Worm (Caenorhabditis elegans): ENCODE results near the gene lin-39.

ce11 chrIII:7555360-7555759, 18.9 kb upstream of the lin-39 start, which contains the start of gene ceh-13:
- TF ChIP-seq nhr-77 (tag; optimal IDR thresholded peaks at IDR 0.05) (no peak), fkh-10 (GFP tag; optimal IDR thresholded peaks at IDR 0.05) (no peak), unc-62 (GFP tag; optimal IDR thresholded peaks at IDR 0.05) (no peak), pha-4 (tag; optimal IDR thresholded peaks at IDR 0.05) (no peak), elt-3 (tag; optimal IDR thresholded peaks at IDR 0.05) (no peak), lin-39 (tag; optimal IDR thresholded peaks at IDR 0.05) (no peak), nhr-28 (tag; optimal IDR thresholded peaks at IDR 0.05) (no peak), ztf-11 (tag; optimal IDR thresholded peaks at IDR 0.05) (no peak), ceh-9 (tag; optimal IDR thresholded peaks at IDR 0.05) (no peak)
